Fruit fly (Drosophila melanogaster) whole organism, prepupa: Measurements from ENCODE around the gene futsch.
A peak's percentile ranks its signal among the peaks of the same experiment; 100 is the strongest.

ENCODE experiments used
- Blimp-1 ChIP-seq: fragments of 200-800 bp; sonication (Bioruptor generic); optimal IDR thresholded peaks from 3 replicates; lab custom pipeline; 2017; ENCODE audit warnings: missing biosample characterization, missing genetic modification characterization, mild to moderate bottlenecking, moderate library complexity, missing genetic modification reagents
- CG10631 ChIP-seq: fragments of 200-800 bp; sonication (Bioruptor generic); optimal IDR thresholded peaks from 2 replicates; lab custom pipeline; 2016; ENCODE audit warnings: missing biosample characterization, missing genetic modification characterization
- CG10669 ChIP-seq: fragments of 200-800 bp; sonication (Bioruptor generic); optimal IDR thresholded peaks from 3 replicates; lab custom pipeline; 2018; ENCODE audit warnings: missing biosample characterization, mild to moderate bottlenecking, missing genetic modification characterization, moderate library complexity
- CG11902 ChIP-seq: fragments of 200-800 bp; sonication (Bioruptor generic); optimal IDR thresholded peaks from 3 replicates; lab custom pipeline; 2016; ENCODE audit warnings: missing biosample characterization, missing genetic modification characterization
- CG15336 ChIP-seq: fragments of 200-800 bp; sonication (Bioruptor generic); IDR thresholded peaks from 2 replicates; pipeline ENCODE4 v1.3.6; 2022; ENCODE audit warnings: missing biosample characterization, missing genetic modification characterization
- CG1621 ChIP-seq: fragments of 200-800 bp; sonication (Bioruptor generic); optimal IDR thresholded peaks from 3 replicates; lab custom pipeline; 2018; ENCODE audit warnings: missing biosample characterization, mild to moderate bottlenecking, missing genetic modification characterization
- CG16779 ChIP-seq: fragments of 200-800 bp; sonication (Bioruptor generic); optimal IDR thresholded peaks from 3 replicates; lab custom pipeline; 2017; ENCODE audit warnings: missing biosample characterization, mild to moderate bottlenecking, missing genetic modification characterization
- CG31627 ChIP-seq: fragments of 200-800 bp; sonication (Bioruptor generic); optimal IDR thresholded peaks from 3 replicates; lab custom pipeline; 2016; ENCODE audit warnings: missing biosample characterization, missing genetic modification characterization
- CG32006 ChIP-seq: fragments of 200-800 bp; sonication (Bioruptor generic); optimal IDR thresholded peaks from 3 replicates; lab custom pipeline; 2017; ENCODE audit warnings: missing biosample characterization, mild to moderate bottlenecking, missing genetic modification characterization
- CG34406 ChIP-seq: fragments of 200-800 bp; sonication (Bioruptor generic); optimal IDR thresholded peaks from 3 replicates; lab custom pipeline; 2016; ENCODE audit warnings: missing biosample characterization, missing genetic modification characterization
- CG3919 ChIP-seq: fragments of 200-800 bp; sonication (Bioruptor generic); optimal IDR thresholded peaks from 3 replicates; lab custom pipeline; 2016; ENCODE audit warnings: missing biosample characterization, missing genetic modification characterization
- CG4318 ChIP-seq: fragments of 200-800 bp; sonication (Bioruptor generic); optimal IDR thresholded peaks from 3 replicates; lab custom pipeline; 2017; ENCODE audit warnings: missing biosample characterization, mild to moderate bottlenecking, missing genetic modification characterization
- CG6163 ChIP-seq: fragments of 200-800 bp; sonication (Bioruptor generic); IDR thresholded peaks from 3 replicates; pipeline ENCODE4 v1.3.6; 2022; ENCODE audit warnings: missing biosample characterization, missing genetic modification characterization
- CG6276 ChIP-seq: fragments of 200-800 bp; sonication (Bioruptor generic); optimal IDR thresholded peaks from 2 replicates; lab custom pipeline; 2017; ENCODE audit warnings: missing biosample characterization, mild to moderate bottlenecking, missing genetic modification characterization
- CG6792 ChIP-seq: fragments of 200-800 bp; sonication (Bioruptor generic); optimal IDR thresholded peaks from 3 replicates; lab custom pipeline; 2016; ENCODE audit warnings: missing biosample characterization, missing genetic modification characterization
- CG6854 ChIP-seq: fragments of 200-800 bp; sonication (Bioruptor generic); optimal IDR thresholded peaks from 2 replicates; lab custom pipeline; 2017; ENCODE audit warnings: missing biosample characterization, mild to moderate bottlenecking, missing genetic modification characterization
- CG7368 ChIP-seq: fragments of 200-800 bp; sonication (Bioruptor generic); optimal IDR thresholded peaks from 3 replicates; lab custom pipeline; 2016; ENCODE audit warnings: missing biosample characterization, missing genetic modification characterization
- CG8119 ChIP-seq: fragments of 200-800 bp; sonication (Bioruptor generic); IDR thresholded peaks from 3 replicates; pipeline ENCODE4 v1.3.6; 2022; ENCODE audit warnings: missing biosample characterization, missing genetic modification characterization
- CG8319 ChIP-seq: fragments of 200-800 bp; sonication (Bioruptor generic); optimal IDR thresholded peaks from 3 replicates; lab custom pipeline; 2016; ENCODE audit warnings: missing biosample characterization, missing genetic modification characterization
- CG8632 ChIP-seq: fragments of 200-800 bp; sonication (Bioruptor generic); optimal IDR thresholded peaks from 3 replicates; lab custom pipeline; 2016; ENCODE audit warnings: missing biosample characterization, missing genetic modification characterization
- Eip75B ChIP-seq: fragments of 200-800 bp; sonication (Bioruptor generic); optimal IDR thresholded peaks from 3 replicates; lab custom pipeline; 2016; ENCODE audit warnings: missing biosample characterization, missing genetic modification characterization
- Hr39 ChIP-seq: fragments of 200-800 bp; sonication (Bioruptor generic); optimal IDR thresholded peaks from 2 replicates; lab custom pipeline; 2016; ENCODE audit warnings: missing biosample characterization, missing genetic modification characterization
- Lpt ChIP-seq: fragments of 200-800 bp; sonication (Bioruptor generic); optimal IDR thresholded peaks from 3 replicates; lab custom pipeline; 2016; ENCODE audit warnings: missing biosample characterization, missing genetic modification characterization
- Met ChIP-seq: fragments of 200-800 bp; sonication (Bioruptor generic); optimal IDR thresholded peaks from 3 replicates; lab custom pipeline; 2016; ENCODE audit warnings: missing biosample characterization, missing genetic modification characterization
- OdsH ChIP-seq: fragments of 200-800 bp; sonication (Bioruptor generic); optimal IDR thresholded peaks from 3 replicates; lab custom pipeline; 2016; ENCODE audit warnings: missing biosample characterization, missing genetic modification characterization
- Sox102F ChIP-seq: fragments of 200-800 bp; sonication (Bioruptor generic); optimal IDR thresholded peaks from 2 replicates; lab custom pipeline; 2016; ENCODE audit warnings: missing biosample characterization, mild to moderate bottlenecking, missing genetic modification characterization
- Sox14 ChIP-seq: fragments of 200-800 bp; sonication (Bioruptor generic); optimal IDR thresholded peaks from 3 replicates; lab custom pipeline; 2016; ENCODE audit warnings: missing biosample characterization, missing genetic modification characterization
- Sox15 ChIP-seq: fragments of 200-800 bp; sonication (Bioruptor generic); optimal IDR thresholded peaks from 3 replicates; lab custom pipeline; 2016; ENCODE audit warnings: missing biosample characterization, missing genetic modification characterization
- achi ChIP-seq: fragments of 200-800 bp; sonication (Bioruptor generic); optimal IDR thresholded peaks from 3 replicates; lab custom pipeline; 2016; ENCODE audit warnings: missing biosample characterization, missing genetic modification characterization
- acj6 ChIP-seq: fragments of 200-800 bp; sonication (Bioruptor generic); optimal IDR thresholded peaks from 3 replicates; lab custom pipeline; 2016; ENCODE audit warnings: missing biosample characterization, missing genetic modification characterization
- cyc ChIP-seq: fragments of 200-800 bp; sonication (Bioruptor generic); optimal IDR thresholded peaks from 3 replicates; lab custom pipeline; 2016; ENCODE audit warnings: missing biosample characterization, missing genetic modification characterization
- dac ChIP-seq: fragments of 200-800 bp; sonication (Bioruptor generic); optimal IDR thresholded peaks from 2 replicates; lab custom pipeline; 2017; ENCODE audit warnings: missing biosample characterization, mild to moderate bottlenecking, missing genetic modification characterization
- esn ChIP-seq: fragments of 200-800 bp; sonication (Bioruptor generic); optimal IDR thresholded peaks from 2 replicates; lab custom pipeline; 2016; ENCODE audit warnings: missing biosample characterization, mild to moderate bottlenecking, missing genetic modification characterization, moderate library complexity
- fd59A ChIP-seq: fragments of 200-800 bp; sonication (Bioruptor generic); optimal IDR thresholded peaks from 2 replicates; lab custom pipeline; 2017; ENCODE audit warnings: missing biosample characterization, mild to moderate bottlenecking, missing genetic modification characterization, missing genetic modification reagents
- fd85E ChIP-seq: fragments of 200-800 bp; sonication (Bioruptor generic); optimal IDR thresholded peaks from 3 replicates; lab custom pipeline; 2016; ENCODE audit warnings: missing biosample characterization, missing genetic modification characterization
- fkh ChIP-seq: fragments of 200-800 bp; sonication (Bioruptor generic); optimal IDR thresholded peaks from 3 replicates; lab custom pipeline; 2017; ENCODE audit warnings: missing biosample characterization, mild to moderate bottlenecking, missing genetic modification characterization, moderate library complexity
- lz ChIP-seq: fragments of 200-800 bp; sonication (Bioruptor generic); optimal IDR thresholded peaks from 3 replicates; lab custom pipeline; 2016; ENCODE audit warnings: missing biosample characterization, missing genetic modification characterization
- net ChIP-seq: fragments of 200-800 bp; sonication (Bioruptor generic); optimal IDR thresholded peaks from 3 replicates; lab custom pipeline; 2016; ENCODE audit warnings: missing biosample characterization, missing genetic modification characterization
- pdm3 ChIP-seq: fragments of 200-800 bp; sonication (Bioruptor generic); optimal IDR thresholded peaks from 3 replicates; lab custom pipeline; 2016; ENCODE audit warnings: missing biosample characterization, missing genetic modification characterization
- salr ChIP-seq, 2 experiments: fragments of 200-800 bp; sonication (Bioruptor generic); optimal IDR thresholded peaks; 3 replicates each; lab custom pipeline; 2016 to 2018; ENCODE audit warnings: missing biosample characterization in 2 of 2, missing genetic modification characterization in 2 of 2, mild to moderate bottlenecking in 1 of 2
- spab ChIP-seq: fragments of 200-800 bp; sonication (Bioruptor generic); optimal IDR thresholded peaks from 2 replicates; lab custom pipeline; 2017; ENCODE audit warnings: missing biosample characterization, mild to moderate bottlenecking, missing genetic modification characterization, missing genetic modification reagents
- ss ChIP-seq, 2 experiments: fragments of 200-800 bp; sonication (Bioruptor generic); optimal IDR thresholded peaks; 2 replicates in 1 of 2; 3 replicates in 1 of 2; lab custom pipeline; 2017 to 2018; ENCODE audit warnings: mild to moderate bottlenecking in 2 of 2, missing biosample characterization in 2 of 2, missing genetic modification characterization in 2 of 2, moderate library complexity in 1 of 2
- svp ChIP-seq: fragments of 200-800 bp; sonication (Bioruptor generic); peaks from one replicate; lab custom pipeline; 2016; ENCODE audit warnings: missing biosample characterization, missing genetic modification characterization
- vri ChIP-seq: fragments of 200-800 bp; sonication (Bioruptor generic); optimal IDR thresholded peaks from 3 replicates; lab custom pipeline; 2016; ENCODE audit warnings: missing biosample characterization, mild to moderate bottlenecking, missing genetic modification characterization

The futsch gene

dm6 chrX:1392875-1393274 lies 16.0 kb upstream of the futsch start, which contains the start of gene Rilpl (continued):
- peak; percentile 25 for TF ChIP-seq lz (GFP tag; lab: Kevin White, UChicago)

dm6 chrX:1397649-1398454 lies 11.0 kb upstream of the futsch start:
- TF ChIP-seq ss (GFP tag; optimal IDR thresholded peaks at IDR 0.05; lab: Kevin White, UChicago) (peak in 1 of 2 experiments; percentile 2), spab (GFP tag; lab: Kevin White, UChicago) (no peak), CG11902 (no peak), esn (no peak), Hr39 (peak; percentile 18)
- TF ChIP-seq, all 60 proteins: peak for 2

- TF ChIP-seq dac, result peak; percentile 36
- TF ChIP-seq spab (GFP tag; lab: Kevin White, UChicago), result peak; percentile 66
- peak; percentile 90 for TF ChIP-seq cyc
- peak; percentile 76 for TF ChIP-seq CG7368
- no peak for TF ChIP-seq CG6854 (GFP tag; lab: Kevin White, UChicago)
- peak; percentile 90 for TF ChIP-seq Hr39
- TF ChIP-seq Eip75B, result peak; percentile 85
- peak; percentile 51 for TF ChIP-seq CG16779 (tag; lab: Kevin White, UChicago)
- no peak for TF ChIP-seq fkh (GFP tag; lab: Kevin White, UChicago)
- TF ChIP-seq Sox14 (GFP tag; lab: Kevin White, UChicago), result peak; percentile 86
- peak; percentile 64 for TF ChIP-seq CG34406
- peak; percentile 77 for TF ChIP-seq CG1621 (tag; lab: Kevin White, UChicago)
- peak; percentile 86 for TF ChIP-seq CG10631 (GFP tag; lab: Kevin White, UChicago)
- peak; percentile 86 for TF ChIP-seq CG32006
- no peak for TF ChIP-seq Lpt (GFP tag; lab: Kevin White, UChicago)
- peak; percentile 89 for TF ChIP-seq CG6792 (GFP tag; lab: Kevin White, UChicago)
- peak; percentile 90 for TF ChIP-seq CG31627 (GFP tag; lab: Kevin White, UChicago)
- peak; percentile 81 for TF ChIP-seq Sox102F (GFP tag; lab: Kevin White, UChicago)
- TF ChIP-seq achi, result peak; percentile 78
- peak; percentile 85 for TF ChIP-seq CG11902
- TF ChIP-seq net (GFP tag; lab: Kevin White, UChicago), result peak; percentile 61
- peak; percentile 71 for TF ChIP-seq vri (GFP tag; lab: Kevin White, UChicago)
- peak; percentile 90 for TF ChIP-seq esn
- TF ChIP-seq fd85E (GFP tag; lab: Kevin White, UChicago), result peak; percentile 17
- peak; percentile 48 to 63 for TF ChIP-seq salr (GFP tag; optimal IDR thresholded peaks at IDR 0.05; lab: Kevin White, UChicago)
- peak; percentile 82 for TF ChIP-seq CG6163
- TF ChIP-seq CG8632, result peak; percentile 78
- peak; percentile 84 for TF ChIP-seq acj6 (GFP tag; lab: Kevin White, UChicago)
- TF ChIP-seq CG6276 (GFP tag; lab: Kevin White, UChicago), result peak; percentile 43
- TF ChIP-seq CG8119 (GFP tag; lab: Robert Waterston, UW), result peak; percentile 66
- peak; percentile 81 for TF ChIP-seq CG15336 (GFP tag; lab: Robert Waterston, UW)
- peak; percentile 89 for TF ChIP-seq pdm3
- no peak for TF ChIP-seq Blimp-1 (GFP tag; lab: Kevin White, UChicago)
- peak; percentile 63 to 74 for TF ChIP-seq ss (GFP tag; optimal IDR thresholded peaks at IDR 0.05; lab: Kevin White, UChicago)
- TF ChIP-seq CG3919 (GFP tag; lab: Kevin White, UChicago), result peak; percentile 83
- TF ChIP-seq CG4318 (GFP tag; lab: Kevin White, UChicago), result no peak
- peak; percentile 90 for TF ChIP-seq lz (GFP tag; lab: Kevin White, UChicago)
- peak; percentile 83 for TF ChIP-seq OdsH (GFP tag; lab: Kevin White, UChicago)
- peak; percentile 95 for TF ChIP-seq svp (GFP tag; lab: Kevin White, UChicago)
- peak; percentile 84 for TF ChIP-seq Sox15 (GFP tag; lab: Kevin White, UChicago)
- peak; percentile 74 for TF ChIP-seq CG10669
- TF ChIP-seq Met, result peak; percentile 86
- TF ChIP-seq fd59A (GFP tag; lab: Kevin White, UChicago), result peak; percentile 80
- peak; percentile 66 for TF ChIP-seq CG8319
These were observed 10.3 kb upstream of the futsch start for dm6 chrX:1398455-1399055.
